Worm (Caenorhabditis elegans) whole organism, L2 larva: ENCODE measurements around the gene sru-6.

Experiments
- aly-2 ChIP-seq: fragments of 150-350 bp; optimal IDR thresholded peaks from 2 replicates; lab custom pipeline; 2014; ENCODE audit warnings: missing biosample characterization, missing genetic modification characterization
- ama-1 ChIP-seq: fragments of 150-350 bp; optimal IDR thresholded peaks from 2 replicates; lab custom pipeline; 2018; ENCODE audit warnings: inconsistent platforms
- ceh-82 ChIP-seq: fragments of 150-350 bp; optimal IDR thresholded peaks from 2 replicates; lab custom pipeline; 2014; ENCODE audit warnings: missing biosample characterization, missing genetic modification characterization
- lin-39 ChIP-seq: fragments of 150-350 bp; optimal IDR thresholded peaks from 2 replicates; lab custom pipeline; 2014; ENCODE audit warnings: missing biosample characterization, missing genetic modification reagents, missing genetic modification characterization
- mab-5 ChIP-seq: fragments of 150-350 bp; optimal IDR thresholded peaks from 2 replicates; lab custom pipeline; 2014; ENCODE audit warnings: missing biosample characterization, missing genetic modification characterization
- mdl-1 ChIP-seq, 2 experiments: fragments of 150-350 bp in 1 of 2; sonication (generic microtip) in 1 of 2; optimal IDR thresholded peaks; 2 replicates each; lab custom pipeline; 2017; ENCODE audit warnings: missing biosample characterization in 2 of 2, missing genetic modification characterization in 2 of 2
- nhr-129 ChIP-seq: fragments of 150-350 bp; optimal IDR thresholded peaks from 2 replicates; lab custom pipeline; 2014; ENCODE audit warnings: missing biosample characterization, missing genetic modification characterization
- nhr-237 ChIP-seq: fragments of 150-350 bp; optimal IDR thresholded peaks from 2 replicates; lab custom pipeline; 2014; ENCODE audit warnings: missing biosample characterization, missing genetic modification characterization
- sma-3 ChIP-seq: sonication (generic microtip); optimal IDR thresholded peaks from 2 replicates; lab custom pipeline; 2016; ENCODE audit warnings: missing genetic modification reagents, missing genetic modification characterization, missing compliant biosample characterization
- sma-9 ChIP-seq, 2 experiments: fragments of 150-350 bp in 1 of 2; sonication (generic microtip) in 1 of 2; optimal IDR thresholded peaks; 2 replicates each; lab custom pipeline; 2014 to 2016; ENCODE audit warnings: missing genetic modification characterization in 2 of 2, mild to moderate bottlenecking in 1 of 2, missing biosample characterization in 1 of 2, missing compliant biosample characterization in 1 of 2, missing genetic modification reagents in 1 of 2, moderate library complexity in 1 of 2
- snpc-4 ChIP-seq: fragments of 150-350 bp; optimal IDR thresholded peaks from 2 replicates; lab custom pipeline; 2014; ENCODE audit warnings: missing biosample characterization, missing genetic modification characterization
- unc-55 ChIP-seq: fragments of 150-350 bp; sonication (generic microtip); optimal IDR thresholded peaks from 3 replicates; lab custom pipeline; 2014; ENCODE audit warnings: missing biosample characterization, missing genetic modification reagents, missing genetic modification characterization
- zag-1 ChIP-seq: fragments of 150-350 bp; optimal IDR thresholded peaks from 2 replicates; lab custom pipeline; 2014; ENCODE audit warnings: missing biosample characterization, missing genetic modification characterization
- ztf-4 ChIP-seq: fragments of 150-350 bp; optimal IDR thresholded peaks from 2 replicates; lab custom pipeline; 2014; ENCODE audit warnings: missing biosample characterization, missing genetic modification characterization

DNA sequence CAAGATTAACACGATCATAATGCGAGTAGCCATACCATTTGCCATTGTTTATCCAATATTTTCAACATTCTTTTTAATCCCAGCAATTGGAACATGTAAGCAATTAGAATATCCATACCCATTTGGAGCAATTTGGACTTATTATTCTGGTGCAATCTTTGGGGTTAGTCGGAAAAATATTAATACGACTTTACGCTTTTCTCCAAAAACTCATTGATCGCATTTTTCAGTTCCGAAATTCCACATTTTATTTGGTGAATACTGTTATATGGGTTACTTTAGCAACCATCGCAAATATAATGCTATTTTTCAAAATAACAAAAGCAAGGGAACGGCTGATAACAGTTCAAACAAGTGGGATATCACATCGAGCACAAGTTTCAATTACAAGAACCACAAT lies 3.6 kb upstream of the sru-6 start:
- TF ChIP-seq mab-5, result no peak
- no peak for TF ChIP-seq zag-1 (tag; lab: Kevin White, UChicago)
- no peak for TF ChIP-seq ceh-82 (tag; lab: Kevin White, UChicago)
- TF ChIP-seq snpc-4 (tag; lab: Kevin White, UChicago), result no peak
- no peak for TF ChIP-seq sma-9 (GFP tag; optimal IDR thresholded peaks at IDR 0.05; lab: Kevin White, UChicago)
- no peak for TF ChIP-seq sma-9 (tag; optimal IDR thresholded peaks at IDR 0.05; lab: Kevin White, UChicago)
- TF ChIP-seq unc-55 (GFP tag; lab: Kevin White, UChicago), result no peak
- no peak for TF ChIP-seq ztf-4 (tag; lab: Kevin White, UChicago)
- no peak for TF ChIP-seq aly-2
- TF ChIP-seq nhr-237 (tag; lab: Kevin White, UChicago), result no peak
- no peak for TF ChIP-seq lin-39 (tag; lab: Kevin White, UChicago)
- TF ChIP-seq mdl-1 (tag; optimal IDR thresholded peaks at IDR 0.05; lab: Kevin White, UChicago), result no peak
- TF ChIP-seq ama-1 (lab: Kevin White, UChicago), result no peak
- TF ChIP-seq sma-3 (GFP tag; lab: Kevin White, UChicago), result no peak
- TF ChIP-seq nhr-129 (tag; lab: Kevin White, UChicago), result no peak
